Worm (Caenorhabditis elegans): ENCODE data around the gene F13H8.11.

Gene F13H8.11

ce11 chrII:6267983-6268382 lies 8.2 kb upstream of the F13H8.11 start, which contains the start of gene F13H8.8:
Gene F13H8.8, minus strand, starts transcription at chrII:6268083.
- no peak for TF ChIP-seq dao-5 (tag; optimal IDR thresholded peaks at IDR 0.05)
- TF ChIP-seq him-1 (tag; optimal IDR thresholded peaks at IDR 0.05): no peak
- no peak for TF ChIP-seq W03F9.2 (tag; optimal IDR thresholded peaks at IDR 0.05)

DNA sequence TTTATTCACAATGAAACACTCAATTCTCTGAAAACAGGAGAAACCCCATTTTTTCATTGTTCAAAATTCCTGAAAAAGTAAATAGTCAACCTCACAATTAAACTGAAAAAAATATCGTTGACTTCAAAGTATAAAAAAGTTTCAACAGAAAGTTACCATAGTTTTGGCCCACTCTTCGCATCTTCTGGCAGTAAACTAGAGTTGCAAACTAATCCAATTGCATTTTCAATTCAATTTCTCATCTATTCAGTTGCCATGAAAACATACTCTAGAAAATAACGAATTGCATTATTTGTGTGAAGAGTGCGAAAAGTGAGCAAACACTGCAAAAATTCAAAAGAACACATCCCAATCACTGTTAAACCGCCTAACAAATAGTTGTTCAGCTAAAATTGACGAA lies 3.9 kb upstream of the F13H8.11 start, which contains the start of gene F13H8.3:
Gene F13H8.3, plus strand, starts transcription at position 301 of the 400 bp plus-strand sequence.
- no peak for TF ChIP-seq him-1 (tag; optimal IDR thresholded peaks at IDR 0.05)

- TF ChIP-seq dao-5 (tag; optimal IDR thresholded peaks at IDR 0.05) (no peak), him-1 (tag; optimal IDR thresholded peaks at IDR 0.05) (no peak), W03F9.2 (tag; optimal IDR thresholded peaks at IDR 0.05) (no peak)
Measured at ce11 chrII:6262222-6262621, 2.4 kb upstream of the F13H8.11 start, which contains the start of gene F13H8.12. Gene F13H8.12, plus strand, starts transcription at chrII:6262522.

DNA sequence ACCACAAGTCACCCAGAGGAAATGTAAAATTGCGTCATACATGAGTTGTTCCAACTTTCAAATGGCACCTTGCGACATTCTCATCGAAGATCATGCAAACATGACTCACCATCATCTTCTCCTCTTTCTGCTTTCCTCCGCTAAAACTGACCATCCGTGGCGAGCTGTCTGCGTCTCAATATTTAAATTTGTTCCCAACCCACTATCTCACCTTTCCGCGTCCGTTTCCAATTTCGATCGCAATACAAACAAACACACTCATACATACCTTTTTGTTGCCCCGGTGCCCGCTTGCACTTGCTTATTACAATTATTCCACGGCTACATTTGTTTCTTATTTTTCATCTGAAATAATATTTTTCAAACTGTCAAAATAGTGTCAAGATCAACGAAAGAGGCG lies 863 bp upstream of the F13H8.11 start, which contains the start of gene nmgp-1:
Gene nmgp-1, plus strand, starts transcription at position 174 of the 400 bp plus-strand sequence.
- no peak for TF ChIP-seq him-1 (tag; optimal IDR thresholded peaks at IDR 0.05)
- TF ChIP-seq dao-5 (tag; optimal IDR thresholded peaks at IDR 0.05): no peak
- no peak for TF ChIP-seq W03F9.2 (tag; optimal IDR thresholded peaks at IDR 0.05)

- TF ChIP-seq dao-5 (tag; optimal IDR thresholded peaks at IDR 0.05) (no peak), him-1 (tag; optimal IDR thresholded peaks at IDR 0.05) (no peak), W03F9.2 (tag; optimal IDR thresholded peaks at IDR 0.05) (no peak)
Measured at ce11 chrII:6257220-6257877, 2.5 kb downstream of the F13H8.11 start.

DNA sequence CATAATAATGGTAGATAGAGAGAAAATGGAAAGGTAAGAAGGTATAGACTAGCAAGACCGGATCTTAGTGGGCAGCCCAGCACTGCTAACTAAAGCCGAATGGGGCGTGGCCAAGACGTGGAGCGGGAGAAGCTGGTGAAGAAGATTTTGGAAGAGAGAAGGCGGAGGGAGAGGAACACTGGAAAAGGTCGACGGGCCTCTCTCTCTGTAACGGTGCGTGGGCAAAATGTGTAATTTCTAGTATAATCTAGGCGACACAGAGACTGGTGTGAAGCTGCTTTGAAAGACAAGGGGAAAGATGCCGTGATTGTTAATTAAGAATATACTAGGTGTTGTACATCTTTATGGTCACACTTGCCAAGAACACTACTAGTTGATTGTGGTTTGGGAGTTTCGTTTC lies 3.8 kb downstream of the F13H8.11 start, which contains the start of gene F13H8.5:
Gene F13H8.5, minus strand, starts transcription at position 101 of the 400 bp plus-strand sequence.
- TF ChIP-seq W03F9.2 (tag; optimal IDR thresholded peaks at IDR 0.05) (no peak), dao-5 (tag; optimal IDR thresholded peaks at IDR 0.05) (no peak), him-1 (tag; optimal IDR thresholded peaks at IDR 0.05) (no peak)

ce11 chrII:6252707-6253106 lies 7.1 kb downstream of the F13H8.11 start:
- TF ChIP-seq him-1 (tag; optimal IDR thresholded peaks at IDR 0.05) (no peak), W03F9.2 (tag; optimal IDR thresholded peaks at IDR 0.05) (no peak), dao-5 (tag; optimal IDR thresholded peaks at IDR 0.05) (no peak)

- TF ChIP-seq W03F9.2 (tag; optimal IDR thresholded peaks at IDR 0.05) (peak; percentile 75), dao-5 (tag; optimal IDR thresholded peaks at IDR 0.05) (no peak), him-1 (tag; optimal IDR thresholded peaks at IDR 0.05) (no peak)
Measured at ce11 chrII:6250782-6251461, 8.9 kb downstream of the F13H8.11 start, which contains the start of gene phb-2. Gene phb-2, plus strand, starts transcription at chrII:6251411.

ce11 chrII:6248503-6248902 lies 11.3 kb downstream of the F13H8.11 start:
- peak; percentile 23 for TF ChIP-seq dao-5 (tag; optimal IDR thresholded peaks at IDR 0.05)
- TF ChIP-seq him-1 (tag; optimal IDR thresholded peaks at IDR 0.05): no peak

- TF ChIP-seq dao-5 (tag; optimal IDR thresholded peaks at IDR 0.05) (no peak), him-1 (tag; optimal IDR thresholded peaks at IDR 0.05) (no peak), W03F9.2 (tag; optimal IDR thresholded peaks at IDR 0.05) (no peak)
Measured at ce11 chrII:6248029-6248428, 11.8 kb downstream of the F13H8.11 start.

DNA sequence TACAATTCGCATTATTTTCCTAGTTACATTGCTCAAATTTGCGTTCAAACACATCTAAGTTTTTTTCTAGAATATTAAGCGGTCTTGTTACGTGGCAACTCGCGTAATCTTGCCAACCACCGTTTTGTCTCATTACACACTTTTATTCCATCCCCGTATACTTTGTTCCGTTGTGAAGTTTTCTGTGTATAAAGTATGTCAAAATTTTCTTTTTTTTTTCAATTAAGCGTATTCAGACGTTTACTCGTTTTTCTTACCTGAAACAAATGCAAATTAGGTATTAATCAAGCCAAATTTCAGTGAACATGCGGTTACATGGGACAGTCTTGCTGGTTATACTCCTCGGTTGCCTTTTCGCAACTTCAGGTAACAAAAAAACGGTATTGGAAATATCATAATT lies 12.8 kb downstream of the F13H8.11 start, which contains the start of gene T24H7.2:
Gene T24H7.2, plus strand, starts transcription at position 301 of the 400 bp plus-strand sequence.
- TF ChIP-seq dao-5 (tag; optimal IDR thresholded peaks at IDR 0.05) (no peak), him-1 (tag; optimal IDR thresholded peaks at IDR 0.05) (no peak)

DNA sequence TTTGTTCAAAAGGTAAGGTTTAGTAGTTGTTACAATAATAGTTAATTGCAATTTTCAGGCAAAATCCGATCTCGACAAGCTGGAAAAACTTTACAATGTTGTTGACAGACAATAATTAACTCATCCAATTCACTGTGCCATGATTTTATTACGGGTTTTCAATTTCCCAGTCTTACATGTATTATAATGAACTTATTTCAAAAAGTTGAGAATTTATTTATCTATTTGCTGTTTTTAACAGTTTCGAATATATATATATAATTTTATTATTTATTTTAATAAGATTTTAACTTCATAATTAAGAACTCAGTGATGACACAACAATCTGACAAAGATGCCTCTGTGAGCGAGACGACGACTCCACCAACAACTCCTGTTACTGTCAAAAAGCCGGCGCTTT lies 13.8 kb downstream of the F13H8.11 start, which contains the start of gene lelo-1:
Gene lelo-1, plus strand, starts transcription at position 301 of the 400 bp plus-strand sequence.
- no peak for TF ChIP-seq W03F9.2 (tag; optimal IDR thresholded peaks at IDR 0.05)
- TF ChIP-seq him-1 (tag; optimal IDR thresholded peaks at IDR 0.05): no peak
- TF ChIP-seq dao-5 (tag; optimal IDR thresholded peaks at IDR 0.05): no peak

DNA sequence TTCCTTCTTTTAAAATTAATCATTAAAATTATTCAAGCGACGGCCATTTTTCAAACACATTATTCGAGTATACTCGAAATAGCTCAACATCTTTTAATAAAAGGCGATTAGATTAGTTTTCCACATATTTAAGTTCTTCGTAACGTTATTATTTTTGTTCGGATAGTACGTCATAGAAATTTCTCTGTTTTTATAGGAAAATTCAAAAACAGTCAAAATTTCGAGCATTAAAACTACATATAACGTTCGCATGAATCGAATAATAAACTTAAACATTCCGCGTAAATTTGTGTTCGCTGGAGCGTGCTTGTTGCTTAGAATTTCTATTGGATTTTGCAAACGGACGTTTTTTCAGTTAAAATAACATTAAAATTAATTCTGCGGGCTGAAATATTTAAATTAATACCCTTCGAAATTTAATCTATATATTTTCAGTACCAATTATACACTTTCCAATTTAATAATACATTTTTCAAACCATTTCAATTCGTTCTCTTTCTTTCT lies 14.6 kb downstream of the F13H8.11 start, which contains the start of gene blos-4:
Gene blos-4, plus strand, starts transcription at position 51 of the 504 bp plus-strand sequence.
- TF ChIP-seq him-1 (tag; optimal IDR thresholded peaks at IDR 0.05) (no peak), dao-5 (tag; optimal IDR thresholded peaks at IDR 0.05) (no peak)

ce11 chrII:6244171-6244570 lies 15.7 kb downstream of the F13H8.11 start, which contains the start of gene tat-4:
Gene tat-4, minus strand, starts transcription at chrII:6244287.
- TF ChIP-seq him-1 (tag; optimal IDR thresholded peaks at IDR 0.05) (no peak), dao-5 (tag; optimal IDR thresholded peaks at IDR 0.05) (no peak), W03F9.2 (tag; optimal IDR thresholded peaks at IDR 0.05) (no peak)
